Worm (Caenorhabditis elegans): ENCODE data around the gene B0303.14.

Gene B0303.14

DNA sequence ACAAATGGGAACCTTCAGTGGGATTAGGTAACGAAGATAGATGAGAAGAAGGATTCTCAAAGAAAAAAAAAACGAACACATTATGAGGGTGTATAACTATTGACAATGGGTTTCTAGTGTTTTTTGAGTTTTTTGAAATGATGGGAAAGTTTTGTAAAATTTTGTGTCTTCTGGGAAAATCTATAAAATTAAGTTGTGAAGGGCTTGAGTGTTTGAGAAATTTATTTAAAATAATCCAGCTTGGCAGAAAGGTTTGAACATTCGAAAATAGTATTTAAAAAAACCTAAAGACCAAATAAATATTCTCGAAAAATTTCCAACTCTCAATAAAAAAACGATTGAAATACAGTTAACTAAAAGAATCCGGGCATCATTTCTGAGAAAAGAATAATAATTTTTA lies 29.2 kb upstream of the B0303.14 start:
- TF ChIP-seq lin-14 (GFP tag; optimal IDR thresholded peaks at IDR 0.05), result no peak

- TF ChIP-seq ets-5 (GFP tag; IDR thresholded peaks at IDR 0.05) (no peak), lin-14 (GFP tag; optimal IDR thresholded peaks at IDR 0.05) (peak; percentile 1)
These were observed 28.8 kb upstream of the B0303.14 start for ce11 chrIII:8744765-8745164.

ce11 chrIII:8743796-8744404 lies 27.9 kb upstream of the B0303.14 start, which contains the start of gene ZK370.6:
Gene ZK370.6, minus strand, starts transcription at chrIII:8743846.
- TF ChIP-seq lin-14 (GFP tag; optimal IDR thresholded peaks at IDR 0.05) (peak; percentile 16), lin-13 (GFP tag; optimal IDR thresholded peaks at IDR 0.05) (no peak)

DNA sequence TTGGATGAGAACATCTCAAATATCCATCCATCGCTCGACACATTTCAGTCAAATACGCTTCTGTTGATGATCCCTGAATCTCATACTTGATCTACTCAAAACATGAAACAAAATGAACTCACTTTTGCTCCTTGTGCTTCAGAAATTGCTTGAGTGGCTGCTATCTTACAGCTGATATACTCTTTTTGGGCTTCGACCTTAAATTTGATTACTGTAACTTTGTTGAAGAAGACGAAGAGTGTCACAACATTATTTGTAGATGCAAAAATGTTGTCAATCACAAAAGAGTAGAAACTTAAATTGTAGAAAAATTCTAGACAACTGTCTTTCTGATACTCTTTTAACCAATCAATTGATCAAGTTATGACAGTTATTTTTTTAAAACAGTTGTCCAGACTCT lies 26.6 kb upstream of the B0303.14 start:
- TF ChIP-seq zag-1 (tag; optimal IDR thresholded peaks at IDR 0.05) (no peak), sox-4 (tag; optimal IDR thresholded peaks at IDR 0.05) (no peak), tlp-1 (tag; optimal IDR thresholded peaks at IDR 0.05) (no peak), efl-1 (optimal IDR thresholded peaks at IDR 0.05) (no peak), efl-1 (GFP tag; optimal IDR thresholded peaks at IDR 0.05 in 1 of 2) (peak in 1 of 2 experiments; percentile 72), rnt-1 (tag; optimal IDR thresholded peaks at IDR 0.05) (no peak), nhr-19 (GFP tag; conservative IDR thresholded peaks at IDR 0.05) (no peak), fkh-10 (GFP tag; optimal IDR thresholded peaks at IDR 0.05) (peak; percentile 70), mdl-1 (tag; optimal IDR thresholded peaks at IDR 0.05) (no peak), nhr-28 (tag; optimal IDR thresholded peaks at IDR 0.05) (no peak), nhr-77 (tag; optimal IDR thresholded peaks at IDR 0.05) (no peak)

ce11 chrIII:8741955-8742354 lies 26.0 kb upstream of the B0303.14 start:
- TF ChIP-seq grh-1 (GFP tag; IDR thresholded peaks at IDR 0.05) (no peak), efl-1 (optimal IDR thresholded peaks at IDR 0.05) (no peak), efl-1 (GFP tag; optimal IDR thresholded peaks at IDR 0.05 in 1 of 2) (peak in 1 of 2 experiments; percentile 91)

DNA sequence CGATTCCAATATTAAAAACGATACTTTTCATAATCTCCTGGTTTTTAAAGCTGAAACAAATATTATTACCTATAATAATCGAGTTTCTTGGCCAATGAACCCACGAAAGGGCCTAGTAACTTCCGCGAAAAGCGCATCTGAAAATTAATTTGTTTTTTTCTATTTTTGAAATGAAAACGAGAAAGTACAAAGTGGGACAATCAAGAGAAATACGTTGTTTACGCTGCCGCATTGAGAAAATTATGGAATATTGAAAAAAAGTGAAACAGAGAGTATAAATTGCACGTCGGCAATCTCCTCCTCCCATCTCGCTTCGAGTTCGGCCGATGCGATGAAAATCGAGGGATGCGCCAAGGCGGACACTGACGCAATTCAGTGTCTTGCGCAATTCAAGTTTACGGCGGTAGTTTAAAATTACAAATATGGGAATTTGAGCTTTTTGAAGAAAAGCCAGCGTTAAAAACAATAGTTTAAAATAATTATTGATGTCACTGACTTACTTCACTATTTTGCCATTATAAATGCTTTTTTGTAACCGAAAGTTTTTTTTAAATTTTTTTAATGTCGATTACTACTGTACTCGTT lies 25.4 kb upstream of the B0303.14 start, which contains the start of gene pdhk-2:
Gene pdhk-2, minus strand, starts transcription at position 137 of the 585 bp plus-strand sequence.
- TF ChIP-seq egl-13 (tag; optimal IDR thresholded peaks at IDR 0.05) (peak; percentile 93), jun-1 (tag; optimal IDR thresholded peaks at IDR 0.05) (peak; percentile 87), lin-13 (GFP tag; optimal IDR thresholded peaks at IDR 0.05) (peak; percentile 92), grh-1 (GFP tag; IDR thresholded peaks at IDR 0.05) (peak; percentile 98), sox-4 (tag; optimal IDR thresholded peaks at IDR 0.05) (peak; percentile 81), unc-98 (GFP tag; IDR thresholded peaks at IDR 0.05) (peak; percentile 47; the same call in 1 of the 2 replicates), lin-15B (tag; optimal IDR thresholded peaks at IDR 0.05) (peak; percentile 90), hlh-17 (GFP tag; optimal IDR thresholded peaks at IDR 0.05; ENCODE audit: borderline replicate concordance) (no peak), unc-30 (tag; optimal IDR thresholded peaks at IDR 0.05) (no peak), efl-3 (GFP tag; optimal IDR thresholded peaks at IDR 0.05) (peak; percentile 53), ceh-63 (GFP tag; optimal IDR thresholded peaks at IDR 0.05) (no peak), snu-23 (GFP tag; optimal IDR thresholded peaks at IDR 0.05) (peak; percentile 96), unc-62 (GFP tag; optimal IDR thresholded peaks at IDR 0.05) (no peak), fos-1 (tag; optimal IDR thresholded peaks at IDR 0.05) (peak; percentile 86), aly-2 (tag; optimal IDR thresholded peaks at IDR 0.05) (peak; percentile 78), ets-5 (GFP tag; IDR thresholded peaks at IDR 0.05) (no peak), hpl-2 (GFP tag; optimal IDR thresholded peaks at IDR 0.05) (peak; percentile 32), nhr-90 (tag; optimal IDR thresholded peaks at IDR 0.05; ENCODE audit: poor library complexity) (peak; percentile 97), alr-1 (tag; optimal IDR thresholded peaks at IDR 0.05; ENCODE audit: borderline replicate concordance) (no peak), ztf-11 (tag; optimal IDR thresholded peaks at IDR 0.05) (peak in 1 of 2 experiments; percentile 84), pax-3 (tag; optimal IDR thresholded peaks at IDR 0.05) (peak; percentile 91), ceh-8 (GFP tag; optimal IDR thresholded peaks at IDR 0.05) (peak; percentile 89), nhr-237 (tag; optimal IDR thresholded peaks at IDR 0.05) (peak; percentile 45), elt-3 (tag; optimal IDR thresholded peaks at IDR 0.05) (peak in 3 of 6 experiments; percentile 35 to 89 (median 88)), nhr-85 (tag) (peak; percentile 98), nhr-20 (tag; optimal IDR thresholded peaks at IDR 0.05) (peak; percentile 96), F16B12.6 (tag; optimal IDR thresholded peaks at IDR 0.05) (peak; percentile 66), C04F5.9 (tag; optimal IDR thresholded peaks at IDR 0.05) (peak; percentile 94), xbp-1 (tag; optimal IDR thresholded peaks at IDR 0.05) (peak; percentile 93), ceh-88 (GFP tag; IDR thresholded peaks at IDR 0.05) (peak; percentile 78)

Data from whole organism, L1 larva.